Fruit fly (Drosophila melanogaster): ENCODE results near the gene kuk.

DNA sequence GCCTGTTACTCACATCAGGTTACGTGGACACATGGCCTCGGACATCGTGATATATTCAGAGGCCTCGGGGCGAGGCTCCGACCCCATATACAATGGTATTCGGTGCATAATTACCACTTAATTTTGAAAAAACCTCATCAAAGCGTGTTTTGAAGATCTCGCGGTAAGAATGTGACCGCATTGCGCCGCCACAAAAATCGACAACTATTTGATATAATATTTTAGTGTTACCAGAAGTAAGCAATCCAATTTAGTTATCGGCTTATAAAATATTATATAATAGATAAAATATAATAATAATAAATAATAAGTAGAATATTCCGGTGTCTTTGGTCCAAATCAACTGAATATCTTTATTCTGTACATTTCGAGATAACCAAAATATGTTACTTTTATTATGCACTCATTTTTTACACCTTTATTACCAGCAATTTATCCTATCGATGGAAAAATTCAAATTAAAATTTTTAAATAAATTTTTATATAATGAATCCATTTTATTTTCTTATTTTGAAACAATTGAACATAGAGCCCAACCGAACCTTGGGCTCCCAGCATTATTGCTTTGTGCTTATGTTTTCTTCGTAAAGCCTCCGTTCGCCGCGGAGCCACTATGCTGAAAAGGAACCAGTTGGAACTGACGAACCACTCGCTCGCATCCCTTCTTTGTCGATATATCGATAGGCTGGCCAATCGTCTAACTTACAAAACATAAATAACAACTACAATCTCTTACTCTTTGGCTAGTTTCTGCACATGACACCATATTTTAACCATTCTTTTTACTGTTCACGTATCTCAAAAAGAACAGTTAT is 39.8 kb upstream of the kuk start, which contains the start of the genes CG18213 and Trm7-32:
- TF ChIP-seq CG15710 (tag; optimal IDR thresholded peaks at IDR 0.05) (no peak), Ets98B (GFP tag; IDR thresholded peaks at IDR 0.05) (no peak), CG9948 (tag; optimal IDR thresholded peaks at IDR 0.05) (no peak), CG13204 (GFP tag; optimal IDR thresholded peaks at IDR 0.05) (no peak), Snoo (tag; optimal IDR thresholded peaks at IDR 0.05) (no peak), D1 (tag; optimal IDR thresholded peaks at IDR 0.05) (no peak), fd96Ca (GFP tag; IDR thresholded peaks at IDR 0.05) (no peak), gl (tag; optimal IDR thresholded peaks at IDR 0.05) (no peak)
